Worm (Caenorhabditis elegans) whole organism, young adult: ENCODE measurements around the gene fahd-1.

Source experiments
- B0019.2 ChIP-seq: fragments of 200-800 bp; sonication (Bioruptor generic); conservative IDR thresholded peaks from 2 replicates; pipeline ENCODE4 v1.3.6; 2022; ENCODE audit warnings: missing genetic modification reagents, missing genetic modification characterization, missing compliant biosample characterization
- B0336.3 ChIP-seq: fragments of 200-800 bp; sonication (Bioruptor generic); IDR thresholded peaks from 2 replicates; pipeline ENCODE4 v1.3.6; 2022; ENCODE audit warnings: missing genetic modification characterization, missing compliant biosample characterization
- C06A6.2 ChIP-seq: fragments of 200-800 bp; sonication (Bioruptor generic); conservative IDR thresholded peaks from 2 replicates; pipeline ENCODE4 v1.3.6; 2022; ENCODE audit warnings: missing genetic modification characterization, missing compliant biosample characterization
- D2030.7 ChIP-seq: fragments of 200-800 bp; sonication (Bioruptor generic); IDR thresholded peaks from 2 replicates; pipeline ENCODE4 v1.3.6; 2022; ENCODE audit warnings: missing genetic modification reagents, missing genetic modification characterization, missing compliant biosample characterization
- F57C9.4 ChIP-seq: sonication (generic microtip); optimal IDR thresholded peaks from 2 replicates; lab custom pipeline; 2017; ENCODE audit warnings: mild to moderate bottlenecking, missing genetic modification characterization, missing compliant biosample characterization
- K11D2.4 ChIP-seq: fragments of 200-800 bp; sonication (Bioruptor generic); IDR thresholded peaks from 2 replicates; pipeline ENCODE4 v1.3.6; 2022; ENCODE audit warnings: missing genetic modification reagents, missing genetic modification characterization, missing compliant biosample characterization
- K12H6.12 ChIP-seq: fragments of 200-800 bp; sonication (Bioruptor generic); optimal IDR thresholded peaks from 2 replicates; lab custom pipeline; 2018; ENCODE audit warnings: mild to moderate bottlenecking, missing genetic modification characterization, missing compliant biosample characterization
- T07F8.4 ChIP-seq: sonication (generic microtip); optimal IDR thresholded peaks from 2 replicates; lab custom pipeline; 2016; ENCODE audit warnings: mild to moderate bottlenecking, missing genetic modification characterization, moderate library complexity, missing compliant biosample characterization
- T26A5.8 ChIP-seq: sonication (generic microtip); optimal IDR thresholded peaks from 2 replicates; lab custom pipeline; 2016; ENCODE audit warnings: missing genetic modification characterization, missing compliant biosample characterization
- Y53G8AR.9 ChIP-seq: fragments of 200-800 bp; sonication (Bioruptor generic); conservative IDR thresholded peaks from 2 replicates; pipeline ENCODE4 v1.3.6; 2022; ENCODE audit warnings: missing genetic modification reagents, missing genetic modification characterization, missing compliant biosample characterization
- ZK185.1 ChIP-seq: sonication (generic microtip); optimal IDR thresholded peaks from 2 replicates; lab custom pipeline; 2016; ENCODE audit warnings: mild to moderate bottlenecking, missing genetic modification characterization, missing compliant biosample characterization; ENCODE audit not compliant: poor library complexity, severe bottlenecking
- attf-3 ChIP-seq: fragments of 200-800 bp; sonication (Bioruptor generic); conservative IDR thresholded peaks from 2 replicates; pipeline ENCODE4 v1.3.6; 2022; ENCODE audit warnings: missing genetic modification reagents, missing genetic modification characterization, missing compliant biosample characterization
- attf-5 ChIP-seq: fragments of 200-800 bp; sonication (Bioruptor generic); optimal IDR thresholded peaks from 2 replicates; lab custom pipeline; 2018; ENCODE audit warnings: mild to moderate bottlenecking, missing genetic modification characterization, missing compliant biosample characterization
- bed-2 ChIP-seq: fragments of 200-800 bp; sonication (Bioruptor generic); IDR thresholded peaks from 2 replicates; pipeline ENCODE4 v1.3.6; 2022; ENCODE audit warnings: missing genetic modification reagents, missing genetic modification characterization, missing compliant biosample characterization
- cebp-1 ChIP-seq, 2 experiments: fragments of 200-800 bp in 1 of 2; sonication (Bioruptor generic) in 1 of 2; sonication (generic microtip) in 1 of 2; IDR thresholded peaks in 1 of 2; optimal IDR thresholded peaks in 1 of 2; 2 replicates each; pipeline versions ENCODE4 v1.3.6 to Lab custom; 2017 to 2022; ENCODE audit warnings: missing compliant biosample characterization in 2 of 2, missing genetic modification characterization in 2 of 2, mild to moderate bottlenecking in 1 of 2, missing genetic modification reagents in 1 of 2, moderate library complexity in 1 of 2
- ceh-27 ChIP-seq: fragments of 200-800 bp; sonication (Bioruptor generic); optimal IDR thresholded peaks from 2 replicates; lab custom pipeline; 2018; ENCODE audit warnings: mild to moderate bottlenecking, missing genetic modification characterization, moderate library complexity, missing compliant biosample characterization
- ceh-40 ChIP-seq: fragments of 200-800 bp; sonication (Bioruptor generic); IDR thresholded peaks from 2 replicates; pipeline ENCODE4 v1.3.6; 2022; ENCODE audit warnings: missing genetic modification characterization, missing compliant biosample characterization
- ceh-58 ChIP-seq: fragments of 200-800 bp; sonication (Bioruptor generic); IDR thresholded peaks from 2 replicates; pipeline ENCODE4 v1.3.6; 2022; ENCODE audit warnings: missing genetic modification characterization, missing compliant biosample characterization
- chd-7 ChIP-seq: sonication (generic microtip); optimal IDR thresholded peaks from 2 replicates; lab custom pipeline; 2016; ENCODE audit warnings: mild to moderate bottlenecking, missing genetic modification characterization, moderate library complexity, missing compliant biosample characterization
- egrh-3 ChIP-seq: fragments of 200-800 bp; sonication (Bioruptor generic); IDR thresholded peaks from 2 replicates; pipeline ENCODE4 v1.3.6; 2022; ENCODE audit warnings: missing genetic modification reagents, missing genetic modification characterization, missing compliant biosample characterization
- hmg-1.2 ChIP-seq: fragments of 200-800 bp; sonication (Bioruptor generic); IDR thresholded peaks from 2 replicates; pipeline ENCODE4 v1.3.6; 2022; ENCODE audit warnings: missing genetic modification reagents, missing genetic modification characterization, missing compliant biosample characterization
- lag-1 ChIP-seq: fragments of 200-800 bp; sonication (Bioruptor generic); IDR thresholded peaks from 2 replicates; pipeline ENCODE4 v1.3.6; 2022; ENCODE audit warnings: missing genetic modification reagents, missing genetic modification characterization, missing compliant biosample characterization
- let-526 ChIP-seq: fragments of 200-800 bp; sonication (Bioruptor generic); IDR thresholded peaks from 2 replicates; pipeline ENCODE4 v1.3.6; 2022; ENCODE audit warnings: missing genetic modification reagents, missing genetic modification characterization, missing compliant biosample characterization
- let-607 ChIP-seq, 2 experiments: fragments of 200-800 bp in 1 of 2; sonication (Bioruptor generic) in 1 of 2; sonication (generic microtip) in 1 of 2; optimal IDR thresholded peaks; 2 replicates each; lab custom pipeline; 2016 to 2018; ENCODE audit warnings: mild to moderate bottlenecking in 2 of 2, missing compliant biosample characterization in 2 of 2, missing genetic modification characterization in 2 of 2, moderate library complexity in 2 of 2, missing genotype in 1 of 2
- lin-26 ChIP-seq: fragments of 200-800 bp; sonication (Bioruptor generic); IDR thresholded peaks from 2 replicates; pipeline ENCODE4 v1.3.6; 2022; ENCODE audit warnings: missing genetic modification reagents, missing genetic modification characterization, missing compliant biosample characterization
- lin-40 ChIP-seq: sonication (generic microtip); optimal IDR thresholded peaks from 2 replicates; lab custom pipeline; 2016; ENCODE audit warnings: missing genetic modification characterization, mild to moderate bottlenecking, missing compliant biosample characterization, missing genotype, missing genetic modification reagents
- lin-54 ChIP-seq: fragments of 200-800 bp; sonication (Bioruptor generic); optimal IDR thresholded peaks from 2 replicates; lab custom pipeline; 2018; ENCODE audit warnings: mild to moderate bottlenecking, missing genetic modification characterization, missing compliant biosample characterization
- lsl-1 ChIP-seq: fragments of 200-800 bp; sonication (Bioruptor generic); optimal IDR thresholded peaks from 2 replicates; lab custom pipeline; 2018; ENCODE audit warnings: mild to moderate bottlenecking, missing genetic modification characterization, moderate library complexity, missing compliant biosample characterization
- lsy-27 ChIP-seq: sonication (generic microtip); optimal IDR thresholded peaks from 2 replicates; lab custom pipeline; 2017; ENCODE audit warnings: missing genetic modification characterization, mild to moderate bottlenecking, missing compliant biosample characterization, antibody characterized with exemption, missing genotype, borderline replicate concordance; ENCODE audit not compliant: insufficient read depth
- madf-10 ChIP-seq: sonication (generic microtip); optimal IDR thresholded peaks from 2 replicates; lab custom pipeline; 2016; ENCODE audit warnings: mild to moderate bottlenecking, missing genetic modification characterization, missing compliant biosample characterization
- madf-6 ChIP-seq: fragments of 200-800 bp; sonication (Bioruptor generic); IDR thresholded peaks from 2 replicates; pipeline ENCODE4 v1.3.6; 2022; ENCODE audit warnings: missing genetic modification reagents, missing genetic modification characterization, missing compliant biosample characterization
- mcd-1 ChIP-seq: fragments of 200-800 bp; sonication (Bioruptor generic); IDR thresholded peaks from 2 replicates; pipeline ENCODE4 v1.3.6; 2022; ENCODE audit warnings: missing genetic modification reagents, missing genetic modification characterization, missing compliant biosample characterization
- nfyb-1 ChIP-seq: fragments of 200-800 bp; sonication (Bioruptor generic); IDR thresholded peaks from 2 replicates; pipeline ENCODE4 v1.3.6; 2022; ENCODE audit warnings: missing genetic modification reagents, missing genetic modification characterization, missing compliant biosample characterization
- nhr-27 ChIP-seq: fragments of 200-800 bp; sonication (Bioruptor generic); optimal IDR thresholded peaks from 2 replicates; lab custom pipeline; 2018; ENCODE audit warnings: mild to moderate bottlenecking, missing genetic modification characterization, moderate library complexity, missing compliant biosample characterization
- nhr-80 ChIP-seq: sonication (generic microtip); optimal IDR thresholded peaks from 2 replicates; lab custom pipeline; 2016; ENCODE audit warnings: missing genetic modification characterization, missing compliant biosample characterization
- pbrm-1 ChIP-seq: fragments of 200-800 bp; sonication (Bioruptor generic); IDR thresholded peaks from 2 replicates; pipeline ENCODE4 v1.3.6; 2022; ENCODE audit warnings: missing genetic modification reagents, missing genetic modification characterization, missing compliant biosample characterization
- snpc-4 ChIP-seq, 5 experiments: fragments of 150-350 bp in 1 of 5; sonication (generic microtip) in 4 of 5; optimal IDR thresholded peaks; 2 replicates each; lab custom pipeline; 2014 to 2018; ENCODE audit warnings: missing genetic modification characterization in 5 of 5, missing biosample characterization in 3 of 5, antibody characterized with exemption in 2 of 5, mild to moderate bottlenecking in 2 of 5, missing compliant biosample characterization in 2 of 5, missing genotype in 2 of 5, moderate library complexity in 2 of 5, missing genetic modification reagents in 1 of 5
- somi-1 ChIP-seq: fragments of 200-800 bp; sonication (Bioruptor generic); optimal IDR thresholded peaks from 2 replicates; lab custom pipeline; 2018; ENCODE audit warnings: mild to moderate bottlenecking, missing genetic modification characterization, missing compliant biosample characterization
- tbp1 ChIP-seq: fragments of 200-800 bp; sonication (Bioruptor generic); optimal IDR thresholded peaks from 2 replicates; lab custom pipeline; 2018; ENCODE audit warnings: mild to moderate bottlenecking, missing genetic modification characterization, missing compliant biosample characterization
- unc-62 ChIP-seq: fragments of 150-350 bp; optimal IDR thresholded peaks from 2 replicates; lab custom pipeline; 2014; ENCODE audit warnings: missing biosample characterization, missing genetic modification reagents, missing genetic modification characterization
- ztf-26 ChIP-seq: sonication (generic microtip); optimal IDR thresholded peaks from 2 replicates; lab custom pipeline; 2017; ENCODE audit warnings: missing genetic modification characterization, missing compliant biosample characterization

Gene fahd-1

ce11 chrIII:7891573-7892306 is at the start of gene fahd-1, which contains the start of gene ZK688.5:
TSS of gene fahd-1 (plus strand) at chrIII:7892256.
TSS of gene ZK688.5 (minus strand) at chrIII:7891623.
- TF ChIP-seq cebp-1 (GFP tag; IDR thresholded peaks at IDR 0.05; lab: Robert Waterston, UW) (no peak), cebp-1 (tag; optimal IDR thresholded peaks at IDR 0.05; lab: Kevin White, UChicago) (peak; percentile 75), T07F8.4 (tag; lab: Kevin White, UChicago) (no peak), ceh-58 (no peak), snpc-4 (GFP tag; optimal IDR thresholded peaks at IDR 0.05; lab: Kevin White, UChicago) (no peak), snpc-4 (tag; optimal IDR thresholded peaks at IDR 0.05; lab: Kevin White, UChicago) (peak in 3 of 4 experiments; percentile 2 to 48 (median 12)), lsl-1 (no peak), Y53G8AR.9 (GFP tag; lab: Robert Waterston, UW) (peak; percentile 56; the same call in 1 of the 2 replicates), chd-7 (peak; percentile 29), bed-2 (GFP tag; lab: Robert Waterston, UW) (no peak), let-526 (peak; percentile 50; the same call in 1 of the 2 replicates), B0336.3 (GFP tag; lab: Robert Waterston, UW) (0 out of 2 replicates have a peak, but pooled peaks have one; percentile 52), egrh-3 (peak; percentile 24; the same call in 1 of the 2 replicates), somi-1 (GFP tag; lab: Kevin White, UChicago) (peak; percentile 43), lin-26 (GFP tag; lab: Robert Waterston, UW) (0 out of 2 replicates have a peak, but pooled peaks have one; percentile 25), lin-40 (tag; lab: Kevin White, UChicago) (peak; percentile 69), lin-54 (GFP tag; lab: Kevin White, UChicago) (peak; percentile 7), ceh-27 (GFP tag; lab: Kevin White, UChicago) (peak; percentile 44), nfyb-1 (GFP tag; lab: Robert Waterston, UW) (peak; percentile 66; the same call in 1 of the 2 replicates), ceh-40 (GFP tag; lab: Robert Waterston, UW) (no peak), lag-1 (no peak), T26A5.8 (tag; lab: Kevin White, UChicago) (no peak), K11D2.4 (GFP tag; lab: Robert Waterston, UW) (0 out of 2 replicates have a peak, but pooled peaks have one; percentile 10), madf-10 (tag; lab: Kevin White, UChicago) (peak; percentile 14), ztf-26 (peak; percentile 39), let-607 (tag; optimal IDR thresholded peaks at IDR 0.05; lab: Kevin White, UChicago) (peak; percentile 27 to 51), nhr-27 (no peak), ZK185.1 (tag; lab: Kevin White, UChicago) (peak; percentile 26), D2030.7 (GFP tag; lab: Robert Waterston, UW) (no peak), mcd-1 (GFP tag; lab: Robert Waterston, UW) (no peak; the same call in 1 of the 2 replicates), hmg-1.2 (GFP tag; lab: Robert Waterston, UW) (peak; percentile 87; the same call in 1 of the 2 replicates), F57C9.4 (tag; lab: Kevin White, UChicago) (no peak), tbp1 (GFP tag; lab: Kevin White, UChicago) (peak; percentile 45), nhr-80 (tag; lab: Kevin White, UChicago) (peak; percentile 91), pbrm-1 (GFP tag; lab: Robert Waterston, UW) (0 out of 2 replicates have a peak, but pooled peaks have one; percentile 26), K12H6.12 (tag; lab: Kevin White, UChicago) (peak; percentile 34), C06A6.2 (GFP tag; lab: Robert Waterston, UW) (0 out of 2 replicates have a peak, but pooled peaks have one; percentile 35), B0019.2 (no peak), unc-62 (GFP tag; lab: Kevin White, UChicago) (peak; percentile 23), attf-3 (GFP tag; lab: Robert Waterston, UW) (0 out of 2 replicates have a peak, but pooled peaks have one; percentile 22), lsy-27 (tag; lab: Kevin White, UChicago) (peak; percentile 71), attf-5 (peak; percentile 86), madf-6 (GFP tag; lab: Robert Waterston, UW) (peak; percentile 27; the same call in 1 of the 2 replicates)
